Worm (Caenorhabditis elegans) whole organism, L2 larva: ENCODE measurements around the gene srw-89.

Experiments used
- R02D3.7 ChIP-seq: fragments of 150-350 bp; optimal IDR thresholded peaks from 2 replicates; lab custom pipeline; 2014; ENCODE audit warnings: missing biosample characterization, missing genetic modification characterization
- Y55F3AM.14 ChIP-seq: fragments of 200-800 bp; sonication (Bioruptor generic); optimal IDR thresholded peaks from 2 replicates; lab custom pipeline; 2018; ENCODE audit warnings: mild to moderate bottlenecking, missing genetic modification characterization, missing compliant biosample characterization
- aly-2 ChIP-seq: fragments of 150-350 bp; optimal IDR thresholded peaks from 2 replicates; lab custom pipeline; 2014; ENCODE audit warnings: missing biosample characterization, missing genetic modification characterization
- ama-1 ChIP-seq: fragments of 150-350 bp; optimal IDR thresholded peaks from 2 replicates; lab custom pipeline; 2018; ENCODE audit warnings: inconsistent platforms
- ceh-82 ChIP-seq: fragments of 150-350 bp; optimal IDR thresholded peaks from 2 replicates; lab custom pipeline; 2014; ENCODE audit warnings: missing biosample characterization, missing genetic modification characterization
- crh-2 ChIP-seq: sonication (generic microtip); optimal IDR thresholded peaks from 2 replicates; lab custom pipeline; 2017; ENCODE audit warnings: missing biosample characterization, missing genetic modification characterization
- dmd-4 ChIP-seq: sonication (generic microtip); optimal IDR thresholded peaks from 2 replicates; lab custom pipeline; 2017; ENCODE audit warnings: missing biosample characterization, missing genetic modification characterization
- egl-27 ChIP-seq: sonication (generic microtip); optimal IDR thresholded peaks from 3 replicates; lab custom pipeline; 2017; ENCODE audit warnings: missing biosample characterization, missing genetic modification reagents, missing genetic modification characterization
- elt-1 ChIP-seq: fragments of 150-350 bp; optimal IDR thresholded peaks from 2 replicates; lab custom pipeline; 2014; ENCODE audit warnings: missing biosample characterization, missing genetic modification characterization
- elt-3 ChIP-seq: sonication (generic microtip); optimal IDR thresholded peaks from 2 replicates; lab custom pipeline; 2017; ENCODE audit warnings: missing biosample characterization, missing genetic modification characterization
- fos-1 ChIP-seq: fragments of 150-350 bp; optimal IDR thresholded peaks from 2 replicates; lab custom pipeline; 2014; ENCODE audit warnings: missing biosample characterization, missing genetic modification characterization
- gmeb-1 ChIP-seq: fragments of 150-350 bp; optimal IDR thresholded peaks from 2 replicates; lab custom pipeline; 2014; ENCODE audit warnings: missing biosample characterization, missing genetic modification characterization
- lin-11 ChIP-seq: fragments of 150-350 bp; sonication (generic microtip); optimal IDR thresholded peaks from 2 replicates; lab custom pipeline; 2014; ENCODE audit warnings: missing biosample characterization, missing genetic modification characterization, inconsistent platforms, mixed read lengths
- lin-13 ChIP-seq: fragments of 150-350 bp; optimal IDR thresholded peaks from 2 replicates; lab custom pipeline; 2014; ENCODE audit warnings: missing biosample characterization, missing genetic modification reagents, missing genetic modification characterization
- lin-39 ChIP-seq: fragments of 150-350 bp; optimal IDR thresholded peaks from 2 replicates; lab custom pipeline; 2014; ENCODE audit warnings: missing biosample characterization, missing genetic modification reagents, missing genetic modification characterization
- lsy-2 ChIP-seq, 2 experiments: fragments of 150-350 bp in 1 of 2; sonication (generic microtip) in 1 of 2; optimal IDR thresholded peaks; 2 replicates each; lab custom pipeline; 2014 to 2017; ENCODE audit warnings: missing biosample characterization in 2 of 2, missing genetic modification characterization in 2 of 2
- mdl-1 ChIP-seq, 2 experiments: fragments of 150-350 bp in 1 of 2; sonication (generic microtip) in 1 of 2; optimal IDR thresholded peaks; 2 replicates each; lab custom pipeline; 2017; ENCODE audit warnings: missing biosample characterization in 2 of 2, missing genetic modification characterization in 2 of 2
- nhr-10 ChIP-seq: sonication (generic microtip); optimal IDR thresholded peaks from 2 replicates; lab custom pipeline; 2017; ENCODE audit warnings: missing biosample characterization, missing genetic modification characterization
- nhr-12 ChIP-seq: fragments of 150-350 bp; optimal IDR thresholded peaks from 2 replicates; lab custom pipeline; 2014; ENCODE audit warnings: missing biosample characterization, missing genetic modification characterization
- nhr-129 ChIP-seq: fragments of 150-350 bp; optimal IDR thresholded peaks from 2 replicates; lab custom pipeline; 2014; ENCODE audit warnings: missing biosample characterization, missing genetic modification characterization
- nhr-23 ChIP-seq: fragments of 150-350 bp; optimal IDR thresholded peaks from 2 replicates; lab custom pipeline; 2014; ENCODE audit warnings: missing biosample characterization, missing genetic modification reagents, missing genetic modification characterization
- nhr-237 ChIP-seq: fragments of 150-350 bp; optimal IDR thresholded peaks from 2 replicates; lab custom pipeline; 2014; ENCODE audit warnings: missing biosample characterization, missing genetic modification characterization
- nhr-25 ChIP-seq: fragments of 150-350 bp; sonication (generic microtip); optimal IDR thresholded peaks from 3 replicates; lab custom pipeline; 2014; ENCODE audit warnings: missing biosample characterization, missing genetic modification characterization
- nhr-6 ChIP-seq: fragments of 150-350 bp; optimal IDR thresholded peaks from 2 replicates; lab custom pipeline; 2014; ENCODE audit warnings: missing biosample characterization, missing genetic modification characterization
- nhr-77 ChIP-seq: fragments of 150-350 bp; optimal IDR thresholded peaks from 2 replicates; lab custom pipeline; 2014; ENCODE audit warnings: missing biosample characterization, missing genetic modification characterization
- peb-1 ChIP-seq: fragments of 150-350 bp; optimal IDR thresholded peaks from 2 replicates; lab custom pipeline; 2014; ENCODE audit warnings: missing biosample characterization, missing genetic modification characterization
- sem-4 ChIP-seq: fragments of 150-350 bp; optimal IDR thresholded peaks from 2 replicates; lab custom pipeline; 2014; ENCODE audit warnings: missing biosample characterization, missing genetic modification reagents, missing genetic modification characterization
- skn-1 ChIP-seq: sonication (generic microtip); optimal IDR thresholded peaks from 2 replicates; lab custom pipeline; 2017; ENCODE audit warnings: missing biosample characterization, missing genetic modification characterization
- sma-3 ChIP-seq: sonication (generic microtip); optimal IDR thresholded peaks from 2 replicates; lab custom pipeline; 2016; ENCODE audit warnings: missing genetic modification reagents, missing genetic modification characterization, missing compliant biosample characterization
- sma-9 ChIP-seq, 2 experiments: fragments of 150-350 bp in 1 of 2; sonication (generic microtip) in 1 of 2; optimal IDR thresholded peaks; 2 replicates each; lab custom pipeline; 2014 to 2016; ENCODE audit warnings: missing genetic modification characterization in 2 of 2, mild to moderate bottlenecking in 1 of 2, missing biosample characterization in 1 of 2, missing compliant biosample characterization in 1 of 2, missing genetic modification reagents in 1 of 2, moderate library complexity in 1 of 2
- unc-39 ChIP-seq: fragments of 150-350 bp; optimal IDR thresholded peaks from 2 replicates; lab custom pipeline; 2014; ENCODE audit warnings: missing biosample characterization, missing genetic modification characterization
- unc-62 ChIP-seq: fragments of 150-350 bp; optimal IDR thresholded peaks from 2 replicates; lab custom pipeline; 2014; ENCODE audit warnings: missing biosample characterization, missing genetic modification reagents, missing genetic modification characterization
- zag-1 ChIP-seq: fragments of 150-350 bp; optimal IDR thresholded peaks from 2 replicates; lab custom pipeline; 2014; ENCODE audit warnings: missing biosample characterization, missing genetic modification characterization
- ztf-11 ChIP-seq: sonication (generic microtip); optimal IDR thresholded peaks from 2 replicates; lab custom pipeline; 2017; ENCODE audit warnings: missing biosample characterization, missing genetic modification characterization
- ztf-4 ChIP-seq: fragments of 150-350 bp; optimal IDR thresholded peaks from 2 replicates; lab custom pipeline; 2014; ENCODE audit warnings: missing biosample characterization, missing genetic modification characterization

srw-89 gene

DNA sequence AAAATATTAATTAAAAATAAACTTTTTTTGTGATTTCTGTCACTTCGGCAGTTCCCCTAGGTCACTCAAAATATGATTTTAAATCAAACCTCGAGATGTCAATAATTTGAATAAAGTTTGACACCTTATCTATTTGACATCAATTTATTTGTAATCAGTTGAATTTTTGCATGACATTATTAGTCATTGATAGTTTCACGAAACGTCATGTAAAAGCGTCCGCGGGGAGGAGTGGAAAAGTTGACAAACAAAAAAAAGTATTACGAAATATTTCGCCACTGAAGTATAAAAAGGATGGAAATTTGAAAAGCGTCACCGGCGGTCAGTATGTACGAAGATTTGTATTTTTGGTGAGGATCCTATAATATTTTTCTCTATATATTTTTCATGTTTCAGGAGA, 7.9 kb downstream of the srw-89 start, which contains the start of gene K09D9.1:
K09D9.1 (plus strand) TSS at position 271 of the 400 bp plus-strand sequence.
- no peak for TF ChIP-seq nhr-12 (tag; lab: Kevin White, UChicago)
- TF ChIP-seq ama-1 (lab: Kevin White, UChicago): no peak
- TF ChIP-seq aly-2: no peak
- no peak for TF ChIP-seq mdl-1 (tag; optimal IDR thresholded peaks at IDR 0.05; lab: Kevin White, UChicago)
- TF ChIP-seq skn-1 (tag; lab: Kevin White, UChicago): peak; percentile 67
- TF ChIP-seq elt-1 (tag; lab: Kevin White, UChicago): no peak
- TF ChIP-seq ceh-82 (tag; lab: Kevin White, UChicago): no peak
- TF ChIP-seq fos-1 (tag; lab: Kevin White, UChicago): peak; percentile 97
- no peak for TF ChIP-seq nhr-77
- TF ChIP-seq ztf-11: no peak
- TF ChIP-seq crh-2 (tag; lab: Kevin White, UChicago): peak; percentile 34
- TF ChIP-seq unc-39 (tag; lab: Kevin White, UChicago): no peak
- TF ChIP-seq lsy-2 (tag; optimal IDR thresholded peaks at IDR 0.05; lab: Kevin White, UChicago): no peak
- TF ChIP-seq nhr-237: no peak
- no peak for TF ChIP-seq peb-1
- no peak for TF ChIP-seq sma-3
- TF ChIP-seq lin-13 (GFP tag; lab: Kevin White, UChicago): no peak
- peak; percentile 46 for TF ChIP-seq gmeb-1 (tag; lab: Kevin White, UChicago)
- no peak for TF ChIP-seq nhr-6 (tag; lab: Kevin White, UChicago)
- no peak for TF ChIP-seq dmd-4 (tag; lab: Kevin White, UChicago)
- peak; percentile 59 for TF ChIP-seq sma-9 (GFP tag; optimal IDR thresholded peaks at IDR 0.05; lab: Kevin White, UChicago)
- no peak for TF ChIP-seq sma-9 (tag; optimal IDR thresholded peaks at IDR 0.05; lab: Kevin White, UChicago)
- TF ChIP-seq egl-27: no peak
- TF ChIP-seq nhr-129 (tag; lab: Kevin White, UChicago): peak; percentile 86
- TF ChIP-seq unc-62 (GFP tag; lab: Kevin White, UChicago): no peak
- no peak for TF ChIP-seq elt-3
- TF ChIP-seq R02D3.7 (tag; lab: Kevin White, UChicago): no peak
- TF ChIP-seq, all 48 proteins: peak for 6

DNA sequence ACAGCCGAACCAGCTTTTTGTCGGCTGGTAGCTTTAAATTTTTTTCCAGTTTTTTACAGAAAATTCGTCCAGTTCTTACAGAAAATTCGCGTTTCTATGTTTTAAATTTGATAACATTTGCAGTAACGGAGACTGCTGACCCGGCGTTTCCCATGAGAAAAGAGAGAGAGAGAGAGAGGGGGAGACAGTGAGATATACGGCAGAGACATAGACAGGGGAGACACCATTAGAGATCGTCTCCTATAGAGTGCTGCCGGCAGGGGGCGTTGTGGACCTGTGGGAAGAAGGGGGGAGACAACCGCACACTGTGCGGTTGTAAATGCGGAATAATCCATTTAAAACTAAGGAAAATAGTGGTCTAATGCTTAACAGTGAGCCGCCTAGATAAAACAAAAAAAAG, 12.7 kb downstream of the srw-89 start:
- TF ChIP-seq Y55F3AM.14 (no peak), nhr-237 (no peak), lin-11 (no peak), sma-9 (GFP tag; optimal IDR thresholded peaks at IDR 0.05; lab: Kevin White, UChicago) (peak; percentile 20), sma-9 (tag; optimal IDR thresholded peaks at IDR 0.05; lab: Kevin White, UChicago) (no peak), sem-4 (tag; lab: Kevin White, UChicago) (no peak), fos-1 (tag; lab: Kevin White, UChicago) (peak; percentile 7), nhr-129 (tag; lab: Kevin White, UChicago) (peak; percentile 23)

DNA sequence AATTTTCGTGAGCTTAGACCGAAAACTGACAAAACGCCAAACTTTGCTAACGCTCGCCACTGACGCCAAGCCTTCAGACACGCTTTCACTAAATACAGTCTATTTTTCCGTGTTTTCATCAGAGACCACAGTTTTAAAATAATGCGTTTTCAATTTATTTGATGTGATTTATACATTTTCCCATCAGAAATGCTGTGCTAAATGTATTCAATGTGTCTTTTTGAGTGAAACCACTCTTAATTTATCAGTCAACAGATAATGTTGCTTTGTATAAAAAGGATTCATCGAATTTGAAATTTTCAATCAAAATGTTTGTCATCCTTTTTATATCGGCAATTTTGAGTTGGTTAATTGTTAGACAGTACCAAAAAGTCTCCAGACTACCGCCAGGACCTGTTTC, 14.4 kb downstream of the srw-89 start, which contains the start of gene cyp-35A4:
cyp-35A4 (plus strand) TSS at position 301 of the 400 bp plus-strand sequence.
- no peak for TF ChIP-seq lsy-2 (tag; optimal IDR thresholded peaks at IDR 0.05; lab: Kevin White, UChicago)
- TF ChIP-seq sem-4 (tag; lab: Kevin White, UChicago): no peak
- no peak for TF ChIP-seq skn-1 (tag; lab: Kevin White, UChicago)
- TF ChIP-seq nhr-77: no peak
- no peak for TF ChIP-seq gmeb-1 (tag; lab: Kevin White, UChicago)
- TF ChIP-seq nhr-129 (tag; lab: Kevin White, UChicago): no peak
- no peak for TF ChIP-seq Y55F3AM.14
- no peak for TF ChIP-seq lin-13 (GFP tag; lab: Kevin White, UChicago)
- no peak for TF ChIP-seq lin-39 (tag; lab: Kevin White, UChicago)
- TF ChIP-seq nhr-237: no peak
- TF ChIP-seq ztf-4 (tag; lab: Kevin White, UChicago): no peak

DNA sequence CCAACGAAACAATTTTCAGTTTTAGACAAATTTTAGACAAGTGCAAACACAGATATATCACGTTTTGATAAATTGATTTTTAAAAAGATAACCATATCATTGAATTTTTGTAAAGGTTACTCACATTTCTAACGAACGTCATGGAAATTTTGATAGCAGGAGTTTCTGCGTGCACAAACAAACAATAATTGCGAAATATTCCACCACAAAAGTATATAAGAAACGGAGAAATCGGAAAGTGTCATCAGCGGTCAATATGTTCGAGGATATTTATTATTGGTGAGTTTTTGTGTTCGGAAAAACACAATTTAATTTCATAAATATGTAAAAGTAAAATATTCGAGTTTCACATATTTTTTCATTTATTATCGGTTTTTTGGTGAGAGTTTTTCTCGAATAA, 17.4 kb downstream of the srw-89 start, which contains the start of gene C49G7.7:
C49G7.7 (plus strand) TSS at position 174 of the 400 bp plus-strand sequence.
- TF ChIP-seq nhr-25 (tag; lab: Kevin White, UChicago) (no peak), zag-1 (tag; lab: Kevin White, UChicago) (no peak), mdl-1 (tag; optimal IDR thresholded peaks at IDR 0.05; lab: Kevin White, UChicago) (no peak), ceh-82 (tag; lab: Kevin White, UChicago) (no peak), nhr-23 (tag; lab: Kevin White, UChicago) (no peak), elt-1 (tag; lab: Kevin White, UChicago) (no peak), sem-4 (tag; lab: Kevin White, UChicago) (no peak), nhr-10 (tag; lab: Kevin White, UChicago) (no peak), fos-1 (tag; lab: Kevin White, UChicago) (no peak), lsy-2 (tag; optimal IDR thresholded peaks at IDR 0.05; lab: Kevin White, UChicago) (no peak), aly-2 (no peak), sma-3 (no peak), peb-1 (no peak)
